Fruit fly (Drosophila melanogaster): ENCODE data around the gene CG4842.
A peak's percentile ranks its signal among the peaks of the same experiment; 100 is the strongest.

CG4842 gene

DNA sequence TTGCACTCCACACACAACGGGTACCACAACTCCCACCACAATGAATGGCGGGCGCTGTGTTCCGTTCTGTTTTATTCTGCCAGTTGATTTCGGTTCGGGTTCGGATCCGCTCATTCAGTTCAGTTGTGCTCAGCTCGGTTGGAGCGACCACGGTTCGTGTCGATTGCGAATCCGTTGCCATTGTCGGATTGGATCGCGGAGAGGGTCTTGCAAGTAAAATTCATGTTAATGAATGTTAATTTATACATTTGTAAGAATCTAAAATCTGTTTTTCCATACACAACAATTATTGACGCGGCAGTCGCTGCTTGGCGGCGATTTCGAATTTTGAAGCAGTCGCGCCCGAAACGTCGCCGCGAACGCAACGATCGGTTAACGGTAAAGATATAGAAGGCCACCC lies 26.3 kb downstream of the CG4842 start, which contains the start of gene Gagr:
Gene Gagr, plus strand, starts transcription at position 81 of the 400 bp plus-strand sequence.
- no peak for TF ChIP-seq CG17801 (GFP tag; optimal IDR thresholded peaks at IDR 0.05; ENCODE audit: partially characterized antibody)

- TF ChIP-seq CG17801 (GFP tag; optimal IDR thresholded peaks at IDR 0.05; ENCODE audit: partially characterized antibody): no peak
Measured at dm6 chr3L:16400175-16400574, 32.0 kb downstream of the CG4842 start, which contains the start of gene CG44836. TSS of gene CG44836 (minus strand) at chr3L:16400275.

dm6 chr3L:16402253-16402652 lies 34.1 kb downstream of the CG4842 start:
- TF ChIP-seq CG17801 (GFP tag; optimal IDR thresholded peaks at IDR 0.05; ENCODE audit: partially characterized antibody): no peak

dm6 chr3L:16407815-16408608 lies 39.8 kb downstream of the CG4842 start:
- TF ChIP-seq CG17801 (GFP tag; optimal IDR thresholded peaks at IDR 0.05; ENCODE audit: partially characterized antibody): no peak

- TF ChIP-seq CG17801 (GFP tag; optimal IDR thresholded peaks at IDR 0.05; ENCODE audit: partially characterized antibody): no peak
Measured at dm6 chr3L:16408609-16409439, 40.6 kb downstream of the CG4842 start.

dm6 chr3L:16409440-16410233 lies 41.4 kb downstream of the CG4842 start:
- no peak for TF ChIP-seq CG17801 (GFP tag; optimal IDR thresholded peaks at IDR 0.05; ENCODE audit: partially characterized antibody)

DNA sequence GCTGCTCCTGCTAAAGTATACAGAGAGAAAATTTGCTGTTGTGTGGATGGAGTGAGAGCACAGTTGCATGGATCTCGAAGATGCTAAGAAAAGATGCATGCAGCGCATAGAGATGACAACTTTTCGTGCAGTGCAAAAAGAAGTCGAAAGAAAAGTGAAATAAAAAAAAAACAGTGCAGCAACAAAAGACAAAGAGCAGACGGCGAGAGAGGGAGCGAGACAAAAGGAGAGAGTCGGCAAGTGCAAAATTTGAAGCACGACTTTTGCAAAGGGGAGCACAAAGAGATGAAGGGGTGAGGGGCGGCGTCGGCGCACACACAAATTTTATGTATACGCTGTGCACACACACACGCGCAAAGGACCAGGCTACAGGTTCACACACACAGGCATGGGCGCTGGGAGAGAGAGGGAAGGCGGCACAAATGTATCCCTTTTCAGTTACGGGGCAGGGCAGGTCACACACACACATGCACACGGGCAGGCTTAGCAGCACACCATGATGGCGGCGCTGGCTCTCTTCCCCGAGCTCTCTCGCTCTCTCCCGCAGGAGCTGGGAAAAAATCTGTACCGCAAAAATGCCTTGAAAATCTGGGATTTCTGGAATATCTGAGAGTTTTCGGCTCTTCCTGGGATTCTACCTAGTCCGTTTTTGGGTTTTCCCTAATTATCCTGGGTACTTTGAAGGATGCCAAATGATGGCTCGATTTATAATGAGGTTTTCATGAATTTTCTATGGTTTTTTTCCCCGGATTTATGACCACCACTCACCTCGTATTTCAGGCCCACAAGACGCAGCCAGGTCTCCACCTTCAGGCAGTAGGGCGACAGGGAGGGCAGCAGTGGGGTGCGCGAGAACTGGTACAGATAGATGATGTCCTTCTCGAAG lies 42.3 kb downstream of the CG4842 start:
- TF ChIP-seq CG17801 (GFP tag; optimal IDR thresholded peaks at IDR 0.05; ENCODE audit: partially characterized antibody): no peak

dm6 chr3L:16411566-16411965 lies 43.4 kb downstream of the CG4842 start, which contains the start of gene fax:
TSS of gene fax (minus strand) at chr3L:16411828.
- peak; percentile 29 for TF ChIP-seq CG17801 (GFP tag; optimal IDR thresholded peaks at IDR 0.05; ENCODE audit: partially characterized antibody)

DNA sequence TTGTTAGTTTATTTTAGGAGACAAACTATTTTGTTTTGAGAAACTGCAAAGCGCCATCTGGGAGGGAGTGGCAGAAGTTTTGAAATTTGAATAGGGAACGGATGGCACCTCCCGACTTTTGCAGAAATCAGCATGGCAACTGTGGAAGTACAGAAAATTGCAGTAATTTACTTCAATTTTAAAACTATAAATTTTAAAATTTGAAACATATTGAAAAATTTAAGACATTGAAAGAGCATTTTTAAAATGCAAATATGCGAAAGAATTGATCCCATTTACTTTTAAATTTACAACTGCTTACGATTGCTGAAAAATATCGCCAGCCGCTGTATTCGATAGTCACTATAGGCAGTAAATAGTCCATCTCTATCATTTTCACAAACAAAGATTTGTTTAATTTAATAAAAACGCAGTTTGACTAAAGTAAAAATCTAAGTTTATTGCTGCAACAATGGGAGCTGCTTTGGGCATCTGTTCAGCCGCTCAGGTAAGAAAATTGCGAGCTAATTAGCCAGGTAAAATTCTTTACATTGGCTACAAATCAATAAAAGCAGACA lies 44.3 kb downstream of the CG4842 start, which contains the start of gene Serinc:
Gene Serinc, plus strand, starts transcription at position 329 of the 557 bp plus-strand sequence.
- peak; percentile 47 for TF ChIP-seq CG17801 (GFP tag; optimal IDR thresholded peaks at IDR 0.05; ENCODE audit: partially characterized antibody)

- TF ChIP-seq CG17801 (GFP tag; optimal IDR thresholded peaks at IDR 0.05; ENCODE audit: partially characterized antibody): no peak
Measured at dm6 chr3L:16417024-16417423, 48.8 kb downstream of the CG4842 start, which contains the start of gene GluRS-m. TSS of gene GluRS-m (minus strand) at chr3L:16417177.

Measured in ovary, adult (tissue).